Fruit fly (Drosophila melanogaster) whole organism, embryonic: ENCODE measurements around the gene Cortactin.
A peak's percentile ranks its signal among the peaks of the same experiment; 100 is the strongest.

Experiments used
- BEAF-32 ChIP-seq: fragments of 200-800 bp; sonication (Bioruptor generic); optimal IDR thresholded peaks from 3 replicates; lab custom pipeline; 2017; ENCODE audit warnings: missing biosample characterization, missing genetic modification characterization, mild to moderate bottlenecking, moderate library complexity, missing genetic modification reagents
- CG10147 ChIP-seq: fragments of 200-800 bp; sonication (Bioruptor generic); optimal IDR thresholded peaks from 2 replicates; lab custom pipeline; 2019; ENCODE audit warnings: missing biosample characterization, mild to moderate bottlenecking, missing genetic modification characterization, moderate library complexity
- CG10959 ChIP-seq: fragments of 200-800 bp; sonication (Bioruptor generic); IDR thresholded peaks from 2 replicates; pipeline ENCODE4 v1.3.6; 2022; ENCODE audit warnings: missing biosample characterization, missing genetic modification characterization
- CG11456 ChIP-seq: fragments of 200-800 bp; sonication (Bioruptor generic); IDR thresholded peaks from 3 replicates; pipeline ENCODE4 v1.3.6; 2022; ENCODE audit warnings: missing biosample characterization, missing genetic modification characterization
- CG12104 ChIP-seq: fragments of 200-800 bp; sonication (Bioruptor generic); optimal IDR thresholded peaks from 3 replicates; lab custom pipeline; 2016; ENCODE audit warnings: missing biosample characterization, missing genetic modification characterization
- CG13123 ChIP-seq: fragments of 200-800 bp; sonication (Bioruptor generic); optimal IDR thresholded peaks from 2 replicates; lab custom pipeline; 2016; ENCODE audit warnings: missing biosample characterization, missing genetic modification characterization
- CG14014 ChIP-seq: fragments of 200-800 bp; sonication (Bioruptor generic); IDR thresholded peaks from 2 replicates; pipeline ENCODE4 v1.3.6; 2022; ENCODE audit warnings: missing biosample characterization, missing genetic modification characterization
- CG18262 ChIP-seq: fragments of 200-800 bp; optimal IDR thresholded peaks from 3 replicates; lab custom pipeline; 2019; ENCODE audit warnings: missing biosample characterization, mild to moderate bottlenecking, missing genetic modification characterization, moderate library complexity
- CG2199 ChIP-seq: fragments of 200-800 bp; sonication (Bioruptor generic); IDR thresholded peaks from 3 replicates; pipeline ENCODE4 v1.3.6; 2022; ENCODE audit warnings: missing biosample characterization, missing genetic modification characterization
- CG31441 ChIP-seq: fragments of 200-800 bp; sonication (Bioruptor generic); IDR thresholded peaks from 2 replicates; pipeline ENCODE4 v1.3.6; 2022; ENCODE audit warnings: missing biosample characterization, missing genetic modification characterization
- CG32772 ChIP-seq: fragments of 200-800 bp; sonication (Bioruptor generic); IDR thresholded peaks from 2 replicates; pipeline ENCODE4 v1.3.6; 2022; ENCODE audit warnings: missing biosample characterization, missing genetic modification characterization
- CG33557 ChIP-seq: fragments of 200-800 bp; sonication (Bioruptor generic); optimal IDR thresholded peaks from 2 replicates; lab custom pipeline; 2019; ENCODE audit warnings: missing biosample characterization, mild to moderate bottlenecking, missing genetic modification characterization, moderate library complexity
- CG3407 ChIP-seq: fragments of 200-800 bp; sonication (Bioruptor generic); optimal IDR thresholded peaks from 2 replicates; lab custom pipeline; 2018; ENCODE audit warnings: missing biosample characterization, mild to moderate bottlenecking, missing genetic modification characterization
- CG34422 ChIP-seq: fragments of 200-800 bp; sonication (Bioruptor generic); IDR thresholded peaks from 3 replicates; pipeline ENCODE4 v1.3.6; 2022; ENCODE audit warnings: missing biosample characterization, missing genetic modification characterization
- CG43689 ChIP-seq: fragments of 200-800 bp; sonication (Bioruptor generic); IDR thresholded peaks from 2 replicates; pipeline ENCODE4 v1.3.6; 2022; ENCODE audit warnings: missing biosample characterization, missing genetic modification characterization
- CG5180 ChIP-seq: fragments of 200-800 bp; sonication (Bioruptor generic); optimal IDR thresholded peaks from 3 replicates; lab custom pipeline; 2017; ENCODE audit warnings: missing biosample characterization, missing genetic modification characterization, mild to moderate bottlenecking, moderate library complexity, missing genetic modification reagents
- CG6765 ChIP-seq: fragments of 200-800 bp; sonication (Bioruptor generic); optimal IDR thresholded peaks from 3 replicates; lab custom pipeline; 2017; ENCODE audit warnings: missing biosample characterization, mild to moderate bottlenecking, missing genetic modification characterization
- CG8388 ChIP-seq: fragments of 200-800 bp; sonication (Bioruptor generic); optimal IDR thresholded peaks from 2 replicates; lab custom pipeline; 2019; ENCODE audit warnings: missing biosample characterization, mild to moderate bottlenecking, missing genetic modification characterization, moderate library complexity
- CG9876 ChIP-seq: fragments of 200-800 bp; sonication (Bioruptor generic); optimal IDR thresholded peaks from 2 replicates; lab custom pipeline; 2016; ENCODE audit warnings: missing biosample characterization, missing genetic modification characterization
- CoRest ChIP-seq: fragments of 200-800 bp; sonication (Bioruptor generic); optimal IDR thresholded peaks from 3 replicates; lab custom pipeline; 2018; ENCODE audit warnings: missing biosample characterization, mild to moderate bottlenecking, missing genetic modification characterization, moderate library complexity
- ERR ChIP-seq: fragments of 200-800 bp; sonication (Bioruptor generic); optimal IDR thresholded peaks from 2 replicates; lab custom pipeline; 2016; ENCODE audit warnings: missing biosample characterization, missing genetic modification characterization
- GATAe ChIP-seq: fragments of 200-800 bp; sonication (Bioruptor generic); conservative IDR thresholded peaks from 2 replicates; pipeline ENCODE4 v1.3.6; 2022; ENCODE audit warnings: missing biosample characterization, missing genetic modification characterization
- HHEX ChIP-seq: fragments of 200-800 bp; sonication (Bioruptor generic); optimal IDR thresholded peaks from 3 replicates; lab custom pipeline; 2017; ENCODE audit warnings: missing biosample characterization, mild to moderate bottlenecking, missing genetic modification characterization, missing genetic modification reagents
- Hand ChIP-seq: fragments of 200-800 bp; sonication (Bioruptor generic); optimal IDR thresholded peaks from 2 replicates; lab custom pipeline; 2017; ENCODE audit warnings: mild to moderate bottlenecking, missing biosample characterization, missing genetic modification reagents, missing genetic modification characterization
- Hey ChIP-seq: fragments of 200-800 bp; sonication (Bioruptor generic); optimal IDR thresholded peaks from 3 replicates; lab custom pipeline; 2018; ENCODE audit warnings: missing biosample characterization, mild to moderate bottlenecking, missing genetic modification characterization
- Kr ChIP-seq: fragments of 200-800 bp; sonication (Bioruptor generic); optimal IDR thresholded peaks from 2 replicates; lab custom pipeline; 2017; ENCODE audit warnings: missing biosample characterization, mild to moderate bottlenecking, missing genetic modification characterization
- MESR4 ChIP-seq: fragments of 200-800 bp; sonication (Bioruptor generic); optimal IDR thresholded peaks from 2 replicates; lab custom pipeline; 2018; ENCODE audit warnings: missing biosample characterization, mild to moderate bottlenecking, missing genetic modification characterization, moderate library complexity
- Myb ChIP-seq: fragments of 200-800 bp; sonication (Bioruptor generic); optimal IDR thresholded peaks from 2 replicates; lab custom pipeline; 2016; ENCODE audit warnings: missing biosample characterization, missing genetic modification characterization
- NK7.1 ChIP-seq: fragments of 200-800 bp; sonication (Bioruptor generic); optimal IDR thresholded peaks from 3 replicates; lab custom pipeline; 2016; ENCODE audit warnings: missing biosample characterization, missing genetic modification characterization
- amos ChIP-seq: fragments of 200-800 bp; sonication (Bioruptor generic); IDR thresholded peaks from 2 replicates; pipeline ENCODE4 v1.3.6; 2022; ENCODE audit warnings: missing biosample characterization, missing genetic modification characterization; ENCODE audit not compliant: partially characterized antibody
- crol ChIP-seq: fragments of 200-800 bp; sonication (Bioruptor generic); IDR thresholded peaks from 2 replicates; pipeline ENCODE4 v1.3.6; 2022; ENCODE audit warnings: missing biosample characterization, missing genetic modification characterization
- da ChIP-seq: fragments of 200-800 bp; sonication (Bioruptor generic); optimal IDR thresholded peaks from 2 replicates; lab custom pipeline; 2016; ENCODE audit warnings: missing biosample characterization, missing genetic modification characterization
- danr ChIP-seq: fragments of 200-800 bp; sonication (Bioruptor generic); IDR thresholded peaks from 2 replicates; pipeline ENCODE4 v1.3.6; 2022; ENCODE audit warnings: missing biosample characterization, missing genetic modification characterization
- disco-r ChIP-seq: fragments of 200-800 bp; sonication (Bioruptor generic); optimal IDR thresholded peaks from 2 replicates; lab custom pipeline; 2016; ENCODE audit warnings: missing biosample characterization, missing genetic modification characterization
- ems ChIP-seq: fragments of 200-800 bp; sonication (Bioruptor generic); optimal IDR thresholded peaks from 3 replicates; lab custom pipeline; 2016; ENCODE audit warnings: missing biosample characterization, missing genetic modification characterization
- gce ChIP-seq: fragments of 200-800 bp; sonication (Bioruptor generic); IDR thresholded peaks from 3 replicates; pipeline ENCODE4 v1.3.6; 2022; ENCODE audit warnings: missing biosample characterization, missing genetic modification characterization
- gfzf ChIP-seq: fragments of 200-800 bp; sonication (Bioruptor generic); optimal IDR thresholded peaks from 2 replicates; lab custom pipeline; 2016; ENCODE audit warnings: missing biosample characterization, mild to moderate bottlenecking, missing genetic modification characterization, moderate library complexity
- grn ChIP-seq: fragments of 200-800 bp; sonication (Bioruptor generic); optimal IDR thresholded peaks from 3 replicates; lab custom pipeline; 2017; ENCODE audit warnings: missing biosample characterization, missing genetic modification characterization
- gsb ChIP-seq: fragments of 200-800 bp; sonication (Bioruptor generic); IDR thresholded peaks from 2 replicates; pipeline ENCODE4 v1.3.6; 2022; ENCODE audit warnings: missing biosample characterization, missing genetic modification characterization
- kah ChIP-seq: fragments of 200-800 bp; sonication (Bioruptor generic); optimal IDR thresholded peaks from 2 replicates; lab custom pipeline; 2018; ENCODE audit warnings: missing biosample characterization, mild to moderate bottlenecking, missing genetic modification characterization
- lmd ChIP-seq: fragments of 200-800 bp; sonication (Bioruptor generic); IDR thresholded peaks from 2 replicates; pipeline ENCODE4 v1.3.6; 2022; ENCODE audit warnings: missing biosample characterization, missing genetic modification characterization
- lov ChIP-seq, 2 experiments: fragments of 200-800 bp in 1 of 2; fragments of >200 bp in 1 of 2; sonication (Bioruptor generic) in 1 of 2; IDR thresholded peaks in 1 of 2; optimal IDR thresholded peaks in 1 of 2; 2 replicates in 1 of 2; 3 replicates in 1 of 2; pipeline versions ENCODE4 v1.3.6 to Lab custom; 2017 to 2022; ENCODE audit warnings: missing biosample characterization in 1 of 2, missing genetic modification characterization in 1 of 2
- onecut ChIP-seq: fragments of 200-800 bp; sonication (Bioruptor generic); IDR thresholded peaks from 2 replicates; pipeline ENCODE4 v1.3.6; 2022; ENCODE audit warnings: missing biosample characterization, missing genetic modification characterization
- rib ChIP-seq: fragments of 200-800 bp; sonication (Bioruptor generic); IDR thresholded peaks from 2 replicates; pipeline ENCODE4 v1.3.6; 2022; ENCODE audit warnings: missing biosample characterization, missing genetic modification characterization
- sim ChIP-seq: fragments of 200-800 bp; sonication (Bioruptor generic); IDR thresholded peaks from 2 replicates; pipeline ENCODE4 v1.3.6; 2022; ENCODE audit warnings: missing biosample characterization, missing genetic modification characterization
- sna ChIP-seq: fragments of 200-800 bp; sonication (Bioruptor generic); IDR thresholded peaks from 2 replicates; pipeline ENCODE4 v1.3.6; 2022; ENCODE audit warnings: missing biosample characterization, missing genetic modification characterization; ENCODE audit not compliant: partially characterized antibody
- trem ChIP-seq: fragments of 200-800 bp; optimal IDR thresholded peaks from 3 replicates; lab custom pipeline; 2019; ENCODE audit warnings: missing biosample characterization, mild to moderate bottlenecking, missing genetic modification characterization, moderate library complexity
- trh ChIP-seq: fragments of 200-800 bp; sonication (Bioruptor generic); optimal IDR thresholded peaks from 2 replicates; lab custom pipeline; 2016; ENCODE audit warnings: missing biosample characterization, missing genetic modification characterization
- unc-4 ChIP-seq: fragments of 200-800 bp; sonication (Bioruptor generic); IDR thresholded peaks from 2 replicates; pipeline ENCODE4 v1.3.6; 2022; ENCODE audit warnings: missing biosample characterization, missing genetic modification characterization; ENCODE audit not compliant: partially characterized antibody

The Cortactin gene

dm6 chr3R:21097631-21098117, 33.4 kb upstream of the Cortactin start, which contains the start of gene RhoGAP93B (continued):
- peak; percentile 2 for TF ChIP-seq Hey (tag; lab: Kevin White, UChicago)
- TF ChIP-seq MESR4 (GFP tag; lab: Kevin White, UChicago), result peak; percentile 69
- TF ChIP-seq NK7.1, result peak; percentile 63
- no peak for TF ChIP-seq CG3407 (GFP tag; lab: Kevin White, UChicago)
- peak; percentile 89 for TF ChIP-seq trem
- TF ChIP-seq gsb (GFP tag; lab: Robert Waterston, UW), result peak; percentile 56
- TF ChIP-seq crol, result peak; percentile 39; the same call in 1 of the 2 replicates
- TF ChIP-seq CG2199 (GFP tag; lab: Robert Waterston, UW), result peak; percentile 88; the same call in 2 of the 3 replicates
- TF ChIP-seq ems (GFP tag; lab: Kevin White, UChicago), result peak; percentile 86
- TF ChIP-seq rib (GFP tag; lab: Robert Waterston, UW), result peak; percentile 88
- peak; percentile 35 for TF ChIP-seq CG6765
- TF ChIP-seq CG34422 (GFP tag; lab: Robert Waterston, UW), result peak; percentile 94
- TF ChIP-seq kah (GFP tag; lab: Kevin White, UChicago), result peak; percentile 12
- TF ChIP-seq CG18262 (tag; lab: Kevin White, UChicago), result peak; percentile 72
- peak; percentile 74 for TF ChIP-seq da (GFP tag; lab: Kevin White, UChicago)
- TF ChIP-seq HHEX (GFP tag; lab: Kevin White, UChicago), result peak; percentile 36
- TF ChIP-seq CG11456 (GFP tag; lab: Robert Waterston, UW), result peak; percentile 94
- no peak for TF ChIP-seq disco-r (GFP tag; lab: Kevin White, UChicago)
- TF ChIP-seq gfzf (GFP tag; lab: Kevin White, UChicago), result peak; percentile 83
- TF ChIP-seq ERR (GFP tag; lab: Kevin White, UChicago), result peak; percentile 80
- peak; percentile 100 for TF ChIP-seq BEAF-32 (GFP tag; lab: Kevin White, UChicago)
- TF ChIP-seq CG10959, result peak; percentile 92
- TF ChIP-seq danr (GFP tag; lab: Robert Waterston, UW), result peak; percentile 69; the same call in 1 of the 2 replicates
- TF ChIP-seq CG31441 (GFP tag; lab: Robert Waterston, UW), result peak; percentile 77
- no peak for TF ChIP-seq CG5180
- peak; percentile 100 for TF ChIP-seq sna
- TF ChIP-seq onecut (GFP tag; lab: Robert Waterston, UW), result peak; percentile 76
- TF ChIP-seq lov (optimal IDR thresholded peaks at IDR 0.05; lab: Kevin White, UChicago), result no peak
- peak; percentile 78; the same call in 1 of the 3 replicates for TF ChIP-seq lov (GFP tag; IDR thresholded peaks at IDR 0.05; lab: Robert Waterston, UW)
- 0 out of 2 replicates have a peak, but pooled peaks have one; percentile 26 for TF ChIP-seq sim
- TF ChIP-seq grn (GFP tag; lab: Kevin White, UChicago), result peak; percentile 33
- TF ChIP-seq GATAe, result peak; percentile 73; the same call in 1 of the 2 replicates
- peak; percentile 92 for TF ChIP-seq Myb (GFP tag; lab: Kevin White, UChicago)
- 0 out of 3 replicates have a peak, but pooled peaks have one; percentile 48 for TF ChIP-seq gce
- TF ChIP-seq trh, result peak; percentile 79
- peak; percentile 70 for TF ChIP-seq CG8388
- peak; percentile 69 for TF ChIP-seq CG33557 (GFP tag; lab: Kevin White, UChicago)
- peak; percentile 94 for TF ChIP-seq CG14014 (GFP tag; lab: Robert Waterston, UW)
- TF ChIP-seq CG12104, result peak; percentile 69
- peak; percentile 1 for TF ChIP-seq Hand (GFP tag; lab: Kevin White, UChicago)
- peak; percentile 58 for TF ChIP-seq CG13123
- peak; percentile 86 for TF ChIP-seq CG32772 (GFP tag; lab: Robert Waterston, UW)
- TF ChIP-seq unc-4, result peak; percentile 99
- no peak for TF ChIP-seq CG43689 (GFP tag; lab: Robert Waterston, UW)
- TF ChIP-seq CG10147 (GFP tag; lab: Kevin White, UChicago), result peak; percentile 86
- peak; percentile 85 for TF ChIP-seq CG9876 (GFP tag; lab: Kevin White, UChicago)
- TF ChIP-seq amos (GFP tag; lab: Robert Waterston, UW), result peak; percentile 100
- no peak for TF ChIP-seq Kr
- TF ChIP-seq CoRest (tag; lab: Kevin White, UChicago), result peak; percentile 83
- TF ChIP-seq lmd, result peak; percentile 87
